Fruit fly (Drosophila melanogaster): ENCODE data around the gene CG1421.

The CG1421 gene

dm6 chr2L:21902693-21903092 lies at the start of gene CG1421:
Gene CG1421, plus strand, starts transcription at chr2L:21902993.
- TF ChIP-seq pan (optimal IDR thresholded peaks at IDR 0.05) (no peak), jim (GFP tag; optimal IDR thresholded peaks at IDR 0.05) (no peak), dsf (GFP tag; optimal IDR thresholded peaks at IDR 0.05; ENCODE audit: borderline replicate concordance) (no peak), h (GFP tag; optimal IDR thresholded peaks at IDR 0.05) (no peak), fru (GFP tag; optimal IDR thresholded peaks at IDR 0.05) (no peak), Rel (GFP tag; optimal IDR thresholded peaks at IDR 0.05) (no peak), Rel (tag; optimal IDR thresholded peaks at IDR 0.05) (no peak), psq (GFP tag; optimal IDR thresholded peaks at IDR 0.05) (no peak), Sp1 (GFP tag; optimal IDR thresholded peaks at IDR 0.05) (no peak), Hr83 (GFP tag; optimal IDR thresholded peaks at IDR 0.05; ENCODE audit: poor library complexity, severe bottlenecking) (no peak), HLH106 (tag; optimal IDR thresholded peaks at IDR 0.05) (no peak), GATAd (GFP tag; optimal IDR thresholded peaks at IDR 0.05) (no peak), rgr (GFP tag; optimal IDR thresholded peaks at IDR 0.05) (no peak)

dm6 chr2L:21853416-21853815 lies 49.4 kb upstream of the CG1421 start:
- TF ChIP-seq Sp1 (GFP tag; optimal IDR thresholded peaks at IDR 0.05) (no peak), Dif (GFP tag; optimal IDR thresholded peaks at IDR 0.05; ENCODE audit: partially characterized antibody) (no peak), Hnf4 (GFP tag; optimal IDR thresholded peaks at IDR 0.05) (no peak), CG9705 (GFP tag; optimal IDR thresholded peaks at IDR 0.05) (no peak), dsf (GFP tag; optimal IDR thresholded peaks at IDR 0.05; ENCODE audit: borderline replicate concordance) (no peak), dmrt93B (GFP tag; optimal IDR thresholded peaks at IDR 0.05) (no peak), tai (GFP tag; optimal IDR thresholded peaks at IDR 0.05) (no peak), pan (optimal IDR thresholded peaks at IDR 0.05) (no peak), Vsx2 (GFP tag; optimal IDR thresholded peaks at IDR 0.05; ENCODE audit: partially characterized antibody) (no peak), Mio (GFP tag; optimal IDR thresholded peaks at IDR 0.05) (no peak), Jra (GFP tag; optimal IDR thresholded peaks at IDR 0.05) (no peak), N (GFP tag; optimal IDR thresholded peaks at IDR 0.05) (no peak)

- no peak for TF ChIP-seq GATAd (GFP tag; optimal IDR thresholded peaks at IDR 0.05)
- no peak for TF ChIP-seq ey (GFP tag; optimal IDR thresholded peaks at IDR 0.05)
- TF ChIP-seq fru (GFP tag; optimal IDR thresholded peaks at IDR 0.05) = no peak
- no peak for TF ChIP-seq usp (GFP tag; optimal IDR thresholded peaks at IDR 0.05)
These were observed 47.7 kb upstream of the CG1421 start for dm6 chr2L:21855064-21855463.

- TF ChIP-seq rgr (GFP tag; optimal IDR thresholded peaks at IDR 0.05) = no peak
- TF ChIP-seq Jra (GFP tag; optimal IDR thresholded peaks at IDR 0.05) = no peak
- no peak for TF ChIP-seq Sp1 (GFP tag; optimal IDR thresholded peaks at IDR 0.05)
- TF ChIP-seq CG32264 (GFP tag; optimal IDR thresholded peaks at IDR 0.05) = no peak
- TF ChIP-seq Hr83 (GFP tag; optimal IDR thresholded peaks at IDR 0.05; ENCODE audit: poor library complexity, severe bottlenecking) = no peak
- no peak for TF ChIP-seq Abd-B (GFP tag; optimal IDR thresholded peaks at IDR 0.05)
These were observed 47.0 kb upstream of the CG1421 start for dm6 chr2L:21855824-21856223.

dm6 chr2L:21857744-21858143 lies 45.0 kb upstream of the CG1421 start:
- TF ChIP-seq brk (GFP tag; optimal IDR thresholded peaks at IDR 0.05) (no peak), lola (GFP tag; optimal IDR thresholded peaks at IDR 0.05) (no peak), rgr (GFP tag; optimal IDR thresholded peaks at IDR 0.05) (no peak), usp (GFP tag; optimal IDR thresholded peaks at IDR 0.05) (no peak), jim (GFP tag; optimal IDR thresholded peaks at IDR 0.05) (no peak), foxo (GFP tag; optimal IDR thresholded peaks at IDR 0.05) (no peak), sv (GFP tag; optimal IDR thresholded peaks at IDR 0.05) (no peak), CG32264 (GFP tag; optimal IDR thresholded peaks at IDR 0.05) (no peak), Myc (optimal IDR thresholded peaks at IDR 0.05) (no peak), dmrt93B (GFP tag; optimal IDR thresholded peaks at IDR 0.05) (no peak), HLH106 (tag; optimal IDR thresholded peaks at IDR 0.05) (no peak), pan (optimal IDR thresholded peaks at IDR 0.05) (no peak), CG9705 (GFP tag; optimal IDR thresholded peaks at IDR 0.05) (no peak), GATAd (GFP tag; optimal IDR thresholded peaks at IDR 0.05) (no peak), Dif (GFP tag; optimal IDR thresholded peaks at IDR 0.05; ENCODE audit: partially characterized antibody) (no peak), Dfd (GFP tag; optimal IDR thresholded peaks at IDR 0.05) (no peak), Jra (GFP tag; optimal IDR thresholded peaks at IDR 0.05) (no peak), CrebA (GFP tag; optimal IDR thresholded peaks at IDR 0.05; ENCODE audit: borderline replicate concordance) (no peak)

Measured in whole organism, wandering third instar larva.